Worm (Caenorhabditis elegans): ENCODE results near the gene F38E1.3.

DNA sequence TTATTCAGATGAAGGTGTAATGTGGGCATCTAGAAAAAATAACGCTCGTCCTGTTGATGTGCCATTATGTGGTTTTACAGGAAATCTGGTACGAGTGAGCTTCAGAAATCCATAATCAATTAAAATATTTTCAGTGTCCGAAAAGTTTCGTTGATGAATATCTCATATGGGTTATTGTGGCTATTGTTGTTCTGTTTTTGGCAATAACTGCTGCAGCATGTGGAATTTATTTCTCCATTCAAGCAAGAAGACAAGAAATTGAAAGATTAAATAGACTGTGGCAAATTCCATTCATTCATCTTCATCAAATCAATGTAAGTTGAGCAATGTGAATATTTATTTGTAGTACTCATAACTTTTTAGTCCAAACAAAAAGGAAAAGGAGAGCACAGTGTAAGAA is 13.4 kb downstream of the F38E1.3 start:
- TF ChIP-seq unc-30 (tag; optimal IDR thresholded peaks at IDR 0.05): no peak
- no peak for TF ChIP-seq skn-1 (tag; optimal IDR thresholded peaks at IDR 0.05)

Data from whole organism, L1 larva.